Worm (Caenorhabditis elegans) whole organism, young adult: Measurements from ENCODE around the gene tbcc-1.

Source experiments
- D2030.7 ChIP-seq: fragments of 200-800 bp; sonication (Bioruptor generic); IDR thresholded peaks from 2 replicates; pipeline ENCODE4 v1.3.6; 2022; ENCODE audit warnings: missing genetic modification reagents, missing genetic modification characterization, missing compliant biosample characterization
- F10E7.11 ChIP-seq: sonication (generic microtip); optimal IDR thresholded peaks from 2 replicates; lab custom pipeline; 2017; ENCODE audit warnings: mild to moderate bottlenecking, missing genetic modification characterization, moderate library complexity, missing compliant biosample characterization
- F23B12.7 ChIP-seq: sonication (generic microtip); optimal IDR thresholded peaks from 2 replicates; lab custom pipeline; 2017; ENCODE audit warnings: missing genetic modification characterization, mild to moderate bottlenecking, missing compliant biosample characterization, antibody characterized with exemption, moderate library complexity; ENCODE audit not compliant: insufficient read depth
- F33H1.4 ChIP-seq: fragments of 200-800 bp; sonication (Bioruptor generic); IDR thresholded peaks from 2 replicates; pipeline ENCODE4 v1.3.6; 2022; ENCODE audit warnings: missing genetic modification reagents, missing genetic modification characterization, missing compliant biosample characterization
- T07F8.4 ChIP-seq: sonication (generic microtip); optimal IDR thresholded peaks from 2 replicates; lab custom pipeline; 2016; ENCODE audit warnings: mild to moderate bottlenecking, missing genetic modification characterization, moderate library complexity, missing compliant biosample characterization
- Y53F4B.3 ChIP-seq: fragments of 200-800 bp; sonication (Bioruptor generic); IDR thresholded peaks from 2 replicates; pipeline ENCODE4 v1.3.6; 2022; ENCODE audit warnings: missing genetic modification reagents, missing genetic modification characterization, missing compliant biosample characterization
- ZK185.1 ChIP-seq: sonication (generic microtip); optimal IDR thresholded peaks from 2 replicates; lab custom pipeline; 2016; ENCODE audit warnings: mild to moderate bottlenecking, missing genetic modification characterization, missing compliant biosample characterization; ENCODE audit not compliant: poor library complexity, severe bottlenecking
- akir-1 ChIP-seq: fragments of 200-800 bp; sonication (Bioruptor generic); optimal IDR thresholded peaks from 2 replicates; lab custom pipeline; 2018; ENCODE audit warnings: mild to moderate bottlenecking, missing genetic modification characterization, moderate library complexity, missing compliant biosample characterization
- aptf-2 ChIP-seq: fragments of 200-800 bp; sonication (Bioruptor generic); conservative IDR thresholded peaks from 2 replicates; pipeline ENCODE4 v1.3.6; 2022; ENCODE audit warnings: missing genetic modification reagents, missing genetic modification characterization, missing compliant biosample characterization
- atf-7 ChIP-seq: sonication (generic microtip); optimal IDR thresholded peaks from 2 replicates; lab custom pipeline; 2017; ENCODE audit warnings: mild to moderate bottlenecking, missing genetic modification characterization, missing compliant biosample characterization
- athp-1 ChIP-seq: sonication (generic microtip); optimal IDR thresholded peaks from 2 replicates; lab custom pipeline; 2017; ENCODE audit warnings: mild to moderate bottlenecking, missing genetic modification characterization, missing compliant biosample characterization
- attf-5 ChIP-seq: fragments of 200-800 bp; sonication (Bioruptor generic); optimal IDR thresholded peaks from 2 replicates; lab custom pipeline; 2018; ENCODE audit warnings: mild to moderate bottlenecking, missing genetic modification characterization, missing compliant biosample characterization
- bed-1 ChIP-seq: fragments of 200-800 bp; sonication (Bioruptor generic); IDR thresholded peaks from 2 replicates; pipeline ENCODE4 v1.3.6; 2022; ENCODE audit warnings: missing genetic modification reagents, missing genetic modification characterization, missing compliant biosample characterization
- cebp-1 ChIP-seq, 2 experiments: fragments of 200-800 bp in 1 of 2; sonication (Bioruptor generic) in 1 of 2; sonication (generic microtip) in 1 of 2; IDR thresholded peaks in 1 of 2; optimal IDR thresholded peaks in 1 of 2; 2 replicates each; pipeline versions ENCODE4 v1.3.6 to Lab custom; 2017 to 2022; ENCODE audit warnings: missing compliant biosample characterization in 2 of 2, missing genetic modification characterization in 2 of 2, mild to moderate bottlenecking in 1 of 2, missing genetic modification reagents in 1 of 2, moderate library complexity in 1 of 2
- ceh-58 ChIP-seq: fragments of 200-800 bp; sonication (Bioruptor generic); IDR thresholded peaks from 2 replicates; pipeline ENCODE4 v1.3.6; 2022; ENCODE audit warnings: missing genetic modification characterization, missing compliant biosample characterization
- ceh-79 ChIP-seq: sonication (generic microtip); optimal IDR thresholded peaks from 2 replicates; lab custom pipeline; 2017; ENCODE audit warnings: mild to moderate bottlenecking, missing genetic modification characterization, missing compliant biosample characterization
- ceh-91 ChIP-seq: fragments of 200-800 bp; sonication (Bioruptor generic); IDR thresholded peaks from 2 replicates; pipeline ENCODE4 v1.3.6; 2022; ENCODE audit warnings: missing genetic modification reagents, missing genetic modification characterization, missing compliant biosample characterization
- dpl-1 ChIP-seq: fragments of 150-350 bp; optimal IDR thresholded peaks from 2 replicates; lab custom pipeline; 2014; ENCODE audit warnings: missing biosample characterization, missing genetic modification reagents, missing genetic modification characterization
- efl-1 ChIP-seq: fragments of 150-350 bp; optimal IDR thresholded peaks from 2 replicates; lab custom pipeline; 2014; ENCODE audit warnings: missing biosample characterization, missing genetic modification reagents, missing genetic modification characterization
- fkh-3 ChIP-seq: sonication (generic microtip); optimal IDR thresholded peaks from 2 replicates; lab custom pipeline; 2016; ENCODE audit warnings: mild to moderate bottlenecking, missing genetic modification characterization, missing compliant biosample characterization
- hlh-12 ChIP-seq: sonication (generic microtip); optimal IDR thresholded peaks from 2 replicates; lab custom pipeline; 2016; ENCODE audit warnings: missing genetic modification characterization, missing compliant biosample characterization
- hrde-1 ChIP-seq: sonication (generic microtip); optimal IDR thresholded peaks from 2 replicates; lab custom pipeline; 2016; ENCODE audit warnings: missing genetic modification characterization, mild to moderate bottlenecking, missing compliant biosample characterization, moderate library complexity, missing genotype, missing genetic modification reagents, borderline replicate concordance
- hsf-1 ChIP-seq: fragments of 200-800 bp; sonication (Bioruptor generic); IDR thresholded peaks from 2 replicates; pipeline ENCODE4 v1.3.6; 2022; ENCODE audit warnings: missing genetic modification reagents, missing genetic modification characterization, missing compliant biosample characterization
- let-607 ChIP-seq, 2 experiments: fragments of 200-800 bp in 1 of 2; sonication (Bioruptor generic) in 1 of 2; sonication (generic microtip) in 1 of 2; optimal IDR thresholded peaks; 2 replicates each; lab custom pipeline; 2016 to 2018; ENCODE audit warnings: mild to moderate bottlenecking in 2 of 2, missing compliant biosample characterization in 2 of 2, missing genetic modification characterization in 2 of 2, moderate library complexity in 2 of 2, missing genotype in 1 of 2
- lin-35 ChIP-seq, 3 experiments: fragments of 150-350 bp in 2 of 3; sonication (generic microtip) in 1 of 3; optimal IDR thresholded peaks; 2 replicates each; lab custom pipeline; 2014 to 2018; ENCODE audit warnings: missing biosample characterization in 3 of 3, missing genetic modification characterization in 3 of 3, missing genetic modification reagents in 3 of 3
- lin-40 ChIP-seq: sonication (generic microtip); optimal IDR thresholded peaks from 2 replicates; lab custom pipeline; 2016; ENCODE audit warnings: missing genetic modification characterization, mild to moderate bottlenecking, missing compliant biosample characterization, missing genotype, missing genetic modification reagents
- lin-54 ChIP-seq: fragments of 200-800 bp; sonication (Bioruptor generic); optimal IDR thresholded peaks from 2 replicates; lab custom pipeline; 2018; ENCODE audit warnings: mild to moderate bottlenecking, missing genetic modification characterization, missing compliant biosample characterization
- lsl-1 ChIP-seq: fragments of 200-800 bp; sonication (Bioruptor generic); optimal IDR thresholded peaks from 2 replicates; lab custom pipeline; 2018; ENCODE audit warnings: mild to moderate bottlenecking, missing genetic modification characterization, moderate library complexity, missing compliant biosample characterization
- madf-6 ChIP-seq: fragments of 200-800 bp; sonication (Bioruptor generic); IDR thresholded peaks from 2 replicates; pipeline ENCODE4 v1.3.6; 2022; ENCODE audit warnings: missing genetic modification reagents, missing genetic modification characterization, missing compliant biosample characterization
- madf-8 ChIP-seq: fragments of 200-800 bp; sonication (Bioruptor generic); conservative IDR thresholded peaks from 2 replicates; pipeline ENCODE4 v1.3.6; 2022; ENCODE audit warnings: missing genetic modification reagents, missing genetic modification characterization, missing compliant biosample characterization
- mcd-1 ChIP-seq: fragments of 200-800 bp; sonication (Bioruptor generic); IDR thresholded peaks from 2 replicates; pipeline ENCODE4 v1.3.6; 2022; ENCODE audit warnings: missing genetic modification reagents, missing genetic modification characterization, missing compliant biosample characterization
- nhr-80 ChIP-seq: sonication (generic microtip); optimal IDR thresholded peaks from 2 replicates; lab custom pipeline; 2016; ENCODE audit warnings: missing genetic modification characterization, missing compliant biosample characterization
- pbrm-1 ChIP-seq: fragments of 200-800 bp; sonication (Bioruptor generic); IDR thresholded peaks from 2 replicates; pipeline ENCODE4 v1.3.6; 2022; ENCODE audit warnings: missing genetic modification reagents, missing genetic modification characterization, missing compliant biosample characterization
- pha-4 ChIP-seq: fragments of 150-350 bp; sonication (generic microtip); optimal IDR thresholded peaks from 2 replicates; lab custom pipeline; 2014; ENCODE audit warnings: missing biosample characterization, missing genetic modification reagents, missing genetic modification characterization
- rec-8 ChIP-seq, 2 experiments: sonication (generic microtip); optimal IDR thresholded peaks; 2 replicates each; lab custom pipeline; 2016; ENCODE audit warnings: mild to moderate bottlenecking in 2 of 2, missing genetic modification characterization in 2 of 2, missing genetic modification reagents in 2 of 2, missing genotype in 2 of 2, missing biosample characterization in 1 of 2, missing compliant biosample characterization in 1 of 2, moderate library complexity in 1 of 2
- repo-1 ChIP-seq: sonication (generic microtip); optimal IDR thresholded peaks from 2 replicates; lab custom pipeline; 2017; ENCODE audit warnings: mild to moderate bottlenecking, missing genetic modification characterization, missing compliant biosample characterization
- snpc-4 ChIP-seq, 5 experiments: fragments of 150-350 bp in 1 of 5; sonication (generic microtip) in 4 of 5; optimal IDR thresholded peaks; 2 replicates each; lab custom pipeline; 2014 to 2018; ENCODE audit warnings: missing genetic modification characterization in 5 of 5, missing biosample characterization in 3 of 5, antibody characterized with exemption in 2 of 5, mild to moderate bottlenecking in 2 of 5, missing compliant biosample characterization in 2 of 5, missing genotype in 2 of 5, moderate library complexity in 2 of 5, missing genetic modification reagents in 1 of 5
- tbp1 ChIP-seq: fragments of 200-800 bp; sonication (Bioruptor generic); optimal IDR thresholded peaks from 2 replicates; lab custom pipeline; 2018; ENCODE audit warnings: mild to moderate bottlenecking, missing genetic modification characterization, missing compliant biosample characterization
- xnd-1 ChIP-seq: sonication (generic microtip); optimal IDR thresholded peaks from 2 replicates; lab custom pipeline; 2016; ENCODE audit warnings: missing genotype, missing genetic modification reagents, missing genetic modification characterization, missing compliant biosample characterization
- ztf-28 ChIP-seq: fragments of 200-800 bp; sonication (Bioruptor generic); IDR thresholded peaks from 2 replicates; pipeline ENCODE4 v1.3.6; 2022; ENCODE audit warnings: missing genetic modification reagents, missing genetic modification characterization, missing compliant biosample characterization

Gene tbcc-1

ce11 chrIII:2811410-2811809 is 23.2 kb downstream of the tbcc-1 start (continued):
- TF ChIP-seq repo-1 (tag; lab: Kevin White, UChicago) (peak; percentile 30), F10E7.11 (peak; percentile 67), pbrm-1 (GFP tag; lab: Robert Waterston, UW) (peak; percentile 52), hlh-12 (tag; lab: Kevin White, UChicago) (no peak), athp-1 (tag; lab: Kevin White, UChicago) (peak; percentile 94), lin-35 (GFP tag; optimal IDR thresholded peaks at IDR 0.05; lab: Kevin White, UChicago) (peak in 1 of 3 experiments; percentile 27), hrde-1 (peak; percentile 94), ceh-79 (tag; lab: Kevin White, UChicago) (peak; percentile 85), rec-8 (tag; optimal IDR thresholded peaks at IDR 0.05; lab: Kevin White, UChicago) (peak in 1 of 2 experiments; percentile 15), atf-7 (peak; percentile 57), aptf-2 (no peak), mcd-1 (GFP tag; lab: Robert Waterston, UW) (peak; percentile 65), fkh-3 (peak; percentile 52), hsf-1 (GFP tag; lab: Robert Waterston, UW) (0 out of 2 replicates have a peak, but pooled peaks have one; percentile 34), madf-6 (GFP tag; lab: Robert Waterston, UW) (peak; percentile 38), bed-1 (GFP tag; lab: Robert Waterston, UW) (no peak), attf-5 (no peak), ZK185.1 (tag; lab: Kevin White, UChicago) (peak; percentile 30)

- peak; percentile 13 for TF ChIP-seq nhr-80 (tag; lab: Kevin White, UChicago)
- TF ChIP-seq ztf-28 (GFP tag; lab: Robert Waterston, UW) = 0 out of 2 replicates have a peak, but pooled peaks have one; percentile 19
- TF ChIP-seq madf-8 (GFP tag; lab: Robert Waterston, UW) = peak; percentile 39
- TF ChIP-seq mcd-1 (GFP tag; lab: Robert Waterston, UW) = peak; percentile 70
- peak; percentile 82 for TF ChIP-seq madf-6 (GFP tag; lab: Robert Waterston, UW)
- no peak for TF ChIP-seq T07F8.4
- peak; percentile 46 for TF ChIP-seq attf-5
- peak; percentile 30 for TF ChIP-seq xnd-1
- TF ChIP-seq let-607 (tag; optimal IDR thresholded peaks at IDR 0.05; lab: Kevin White, UChicago) = no peak
- peak; percentile 42; the same call in 1 of the 2 replicates for TF ChIP-seq ceh-91 (GFP tag; lab: Robert Waterston, UW)
- peak; percentile 78 for TF ChIP-seq lsl-1 (GFP tag; lab: Kevin White, UChicago)
- no peak for TF ChIP-seq akir-1 (GFP tag; lab: Kevin White, UChicago)
- TF ChIP-seq lin-40 (tag; lab: Kevin White, UChicago) = peak; percentile 38
- peak; percentile 17 for TF ChIP-seq pha-4 (tag; lab: Kevin White, UChicago)
- TF ChIP-seq tbp1 (GFP tag; lab: Kevin White, UChicago) = peak; percentile 16
- peak; percentile 18; the same call in 1 of the 2 replicates for TF ChIP-seq D2030.7 (GFP tag; lab: Robert Waterston, UW)
- peak; percentile 71 for TF ChIP-seq efl-1 (GFP tag; lab: Kevin White, UChicago)
- TF ChIP-seq F23B12.7 = peak; percentile 62
- TF ChIP-seq Y53F4B.3 (GFP tag; lab: Robert Waterston, UW) = no peak
- TF ChIP-seq F33H1.4 (GFP tag; lab: Robert Waterston, UW) = peak; percentile 53
- peak in 1 of 3 experiments; percentile 66 for TF ChIP-seq lin-35 (GFP tag; optimal IDR thresholded peaks at IDR 0.05; lab: Kevin White, UChicago)
- no peak for TF ChIP-seq ceh-58 (GFP tag; lab: Robert Waterston, UW)
- no peak for TF ChIP-seq snpc-4 (GFP tag; optimal IDR thresholded peaks at IDR 0.05; lab: Kevin White, UChicago)
- TF ChIP-seq snpc-4 (tag; optimal IDR thresholded peaks at IDR 0.05; lab: Kevin White, UChicago) = peak in 1 of 4 experiments; percentile 33
- peak; percentile 28 for TF ChIP-seq dpl-1
- peak; percentile 19 for TF ChIP-seq lin-54 (GFP tag; lab: Kevin White, UChicago)
- no peak for TF ChIP-seq cebp-1 (GFP tag; IDR thresholded peaks at IDR 0.05; lab: Robert Waterston, UW)
- TF ChIP-seq cebp-1 (tag; optimal IDR thresholded peaks at IDR 0.05; lab: Kevin White, UChicago) = peak; percentile 11
- TF ChIP-seq, all 124 proteins: peak for 21
Observed at ce11 chrIII:2814919-2815554, 26.8 kb downstream of the tbcc-1 start, which contains the start of gene tufm-1. Gene tufm-1, minus strand, starts transcription at chrIII:2814969.
